Worm (Caenorhabditis elegans) whole organism, L4/young adult: ENCODE measurements around the gene sdz-8.

Experiments used
- W03F9.2 ChIP-seq: fragments of 150-350 bp; optimal IDR thresholded peaks from 2 replicates; lab custom pipeline; 2014; ENCODE audit warnings: missing biosample characterization, missing genetic modification characterization
- dao-5 ChIP-seq: sonication (generic microtip); optimal IDR thresholded peaks from 2 replicates; lab custom pipeline; 2016; ENCODE audit warnings: missing genotype, missing genetic modification characterization, moderate library complexity, missing compliant biosample characterization
- him-1 ChIP-seq: sonication (generic microtip); optimal IDR thresholded peaks from 2 replicates; lab custom pipeline; 2016; ENCODE audit warnings: missing genotype, missing genetic modification reagents, missing genetic modification characterization, missing compliant biosample characterization

DNA sequence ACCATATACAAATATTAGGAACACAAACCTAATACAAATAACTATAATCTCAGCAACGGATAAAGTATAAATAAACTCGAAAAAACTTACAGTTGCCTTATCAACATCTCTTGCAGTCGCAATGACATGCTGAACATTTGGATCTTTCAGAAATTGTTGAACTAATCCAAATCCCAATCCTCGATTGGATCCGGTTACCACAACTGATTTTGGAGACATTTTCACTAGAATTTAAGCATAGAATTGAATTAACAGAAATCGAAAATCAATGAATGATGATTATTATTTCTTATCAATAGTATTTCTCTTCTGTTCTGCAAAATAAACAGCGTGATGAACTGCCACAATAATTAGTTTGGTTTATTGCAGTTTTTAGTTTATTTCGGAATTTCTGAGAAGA is 4.2 kb upstream of the sdz-8 start, which contains the start of the genes C55A6.11 and C55A6.7:
- TF ChIP-seq W03F9.2 (tag; lab: Kevin White, UChicago) (no peak), him-1 (tag; lab: Kevin White, UChicago) (no peak), dao-5 (tag; lab: Kevin White, UChicago) (no peak)
